Fruit fly (Drosophila melanogaster) whole organism, adult: Measurements from ENCODE around the gene ash1.

Source experiments
- CG11617 ChIP-seq: fragments of 200-800 bp; sonication (Bioruptor generic); optimal IDR thresholded peaks from 2 replicates; lab custom pipeline; 2017; ENCODE audit warnings: mild to moderate bottlenecking, missing biosample characterization, missing genetic modification reagents, missing genetic modification characterization
- CG12768 ChIP-seq: fragments of 200-800 bp; sonication (Bioruptor generic); optimal IDR thresholded peaks from 2 replicates; lab custom pipeline; 2017; ENCODE audit warnings: missing biosample characterization, missing genetic modification characterization, mild to moderate bottlenecking, moderate library complexity, missing genetic modification reagents
- CG14711 ChIP-seq: fragments of 200-800 bp; sonication (Bioruptor generic); optimal IDR thresholded peaks from 2 replicates; lab custom pipeline; 2018; ENCODE audit warnings: missing biosample characterization, mild to moderate bottlenecking, missing genetic modification characterization, moderate library complexity
- CG1620 ChIP-seq: fragments of 200-800 bp; sonication (Bioruptor generic); optimal IDR thresholded peaks from 2 replicates; lab custom pipeline; 2016; ENCODE audit warnings: missing biosample characterization, missing genetic modification characterization
- CG33017 ChIP-seq: fragments of 200-800 bp; sonication (Bioruptor generic); optimal IDR thresholded peaks from 2 replicates; lab custom pipeline; 2018; ENCODE audit warnings: missing biosample characterization, mild to moderate bottlenecking, missing genetic modification characterization, moderate library complexity
- CG5204 ChIP-seq: fragments of 200-800 bp; sonication (Bioruptor generic); optimal IDR thresholded peaks from 2 replicates; lab custom pipeline; 2016; ENCODE audit warnings: missing biosample characterization, missing genetic modification characterization
- CG7045 ChIP-seq: fragments of 200-800 bp; sonication (Bioruptor generic); optimal IDR thresholded peaks from 2 replicates; lab custom pipeline; 2017; ENCODE audit warnings: missing biosample characterization, mild to moderate bottlenecking, missing genetic modification characterization
- CG7101 ChIP-seq: fragments of 200-800 bp; sonication (Bioruptor generic); optimal IDR thresholded peaks from 2 replicates; lab custom pipeline; 2018; ENCODE audit warnings: missing biosample characterization, mild to moderate bottlenecking, missing genetic modification characterization, moderate library complexity
- Clk ChIP-seq: fragments of 200-800 bp; sonication (Bioruptor generic); optimal IDR thresholded peaks from 2 replicates; lab custom pipeline; 2017; ENCODE audit warnings: missing biosample characterization, missing genetic modification characterization
- Crg-1 ChIP-seq: fragments of 200-800 bp; sonication (Bioruptor generic); optimal IDR thresholded peaks from 2 replicates; lab custom pipeline; 2016; ENCODE audit warnings: missing biosample characterization, missing genetic modification characterization
- Hr96 ChIP-seq: fragments of 200-800 bp; sonication (Bioruptor generic); optimal IDR thresholded peaks from 2 replicates; lab custom pipeline; 2016; ENCODE audit warnings: missing biosample characterization, missing genetic modification characterization
- Mnt ChIP-seq: fragments of 200-800 bp; sonication (Bioruptor generic); optimal IDR thresholded peaks from 2 replicates; lab custom pipeline; 2016; ENCODE audit warnings: missing biosample characterization, mild to moderate bottlenecking, missing genetic modification characterization
- bab1 ChIP-seq: fragments of 200-800 bp; sonication (Bioruptor generic); optimal IDR thresholded peaks from 3 replicates; lab custom pipeline; 2019; ENCODE audit warnings: missing biosample characterization, mild to moderate bottlenecking, missing genetic modification characterization, moderate library complexity
- cic ChIP-seq: fragments of 200-800 bp; sonication (Bioruptor generic); optimal IDR thresholded peaks from 2 replicates; lab custom pipeline; 2017; ENCODE audit warnings: missing biosample characterization, mild to moderate bottlenecking, missing genetic modification characterization, moderate library complexity
- cnc ChIP-seq, 2 experiments: fragments of >200 bp; optimal IDR thresholded peaks; 2 replicates each; lab custom pipeline; 2017
- kay ChIP-seq: fragments of 200-800 bp; sonication (Bioruptor generic); peaks from one replicate; lab custom pipeline; 2016; ENCODE audit warnings: missing biosample characterization, missing genetic modification characterization, borderline replicate concordance
- ovo ChIP-seq: fragments of 200-800 bp; sonication (Bioruptor generic); optimal IDR thresholded peaks from 2 replicates; lab custom pipeline; 2016; ENCODE audit warnings: missing biosample characterization, missing genetic modification characterization
- pad ChIP-seq: fragments of 200-800 bp; sonication (Bioruptor generic); optimal IDR thresholded peaks from 3 replicates; lab custom pipeline; 2017; ENCODE audit warnings: missing biosample characterization, missing genetic modification characterization, mild to moderate bottlenecking, moderate library complexity, missing genetic modification reagents
- tj ChIP-seq: fragments of 200-800 bp; sonication (Bioruptor generic); optimal IDR thresholded peaks from 3 replicates; lab custom pipeline; 2017; ENCODE audit warnings: missing biosample characterization, mild to moderate bottlenecking, missing genetic modification characterization, moderate library complexity
- toe ChIP-seq: fragments of 200-800 bp; sonication (Bioruptor generic); optimal IDR thresholded peaks from 2 replicates; lab custom pipeline; 2016; ENCODE audit warnings: missing biosample characterization, missing genetic modification characterization

Gene ash1

dm6 chr3L:19605974-19606497 lies 7.5 kb upstream of the ash1 start, which contains the start of the genes lush and CG9372:
Gene lush (minus strand): TSS chr3L:19606090.
Gene CG9372 (plus strand): TSS chr3L:19606208.
- TF ChIP-seq CG14711 (tag; lab: Kevin White, UChicago) (no peak), Crg-1 (GFP tag; lab: Kevin White, UChicago) (no peak), CG11617 (no peak), cic (GFP tag; lab: Kevin White, UChicago) (peak; percentile 76), kay (GFP tag; lab: Kevin White, UChicago) (peak; percentile 57), CG12768 (peak; percentile 25), CG5204 (GFP tag; lab: Kevin White, UChicago) (no peak), CG33017 (tag; lab: Kevin White, UChicago) (no peak), tj (no peak), ovo (GFP tag; lab: Kevin White, UChicago) (no peak), bab1 (GFP tag; lab: Kevin White, UChicago) (no peak)

dm6 chr3L:19601413-19601812 lies 2.9 kb upstream of the ash1 start, which contains the start of gene CG9368:
Gene CG9368 (plus strand): TSS chr3L:19601633.
- TF ChIP-seq CG12768: no peak
- TF ChIP-seq CG11617: no peak
- TF ChIP-seq Hr96 (GFP tag; lab: Kevin White, UChicago): no peak
- TF ChIP-seq kay (GFP tag; lab: Kevin White, UChicago): no peak
- TF ChIP-seq ovo (GFP tag; lab: Kevin White, UChicago): no peak
- no peak for TF ChIP-seq CG1620 (GFP tag; lab: Kevin White, UChicago)
- no peak for TF ChIP-seq cic (GFP tag; lab: Kevin White, UChicago)
- TF ChIP-seq tj: no peak
- TF ChIP-seq Crg-1 (GFP tag; lab: Kevin White, UChicago): no peak
- TF ChIP-seq CG33017 (tag; lab: Kevin White, UChicago): no peak
- TF ChIP-seq CG7101 (tag; lab: Kevin White, UChicago): no peak
- no peak for TF ChIP-seq bab1 (GFP tag; lab: Kevin White, UChicago)
- no peak for TF ChIP-seq Clk (GFP tag; lab: Kevin White, UChicago)
- no peak for TF ChIP-seq CG5204 (GFP tag; lab: Kevin White, UChicago)
- no peak for TF ChIP-seq pad (GFP tag; lab: Kevin White, UChicago)
- no peak for TF ChIP-seq CG14711 (tag; lab: Kevin White, UChicago)
- TF ChIP-seq toe (GFP tag; lab: Kevin White, UChicago): no peak
- no peak for TF ChIP-seq CG7045

- TF ChIP-seq cic (GFP tag; lab: Kevin White, UChicago) (peak; percentile 98), CG11617 (peak; percentile 100), ovo (GFP tag; lab: Kevin White, UChicago) (peak; percentile 100), cnc (optimal IDR thresholded peaks at IDR 0.05; lab: Kevin White, UChicago) (no peak), tj (peak; percentile 98), CG7101 (tag; lab: Kevin White, UChicago) (peak; percentile 100), pad (GFP tag; lab: Kevin White, UChicago) (peak; percentile 98), CG14711 (tag; lab: Kevin White, UChicago) (peak; percentile 100), Clk (GFP tag; lab: Kevin White, UChicago) (peak; percentile 100), CG12768 (peak; percentile 100), Crg-1 (GFP tag; lab: Kevin White, UChicago) (peak; percentile 100), CG33017 (tag; lab: Kevin White, UChicago) (peak; percentile 100), CG5204 (GFP tag; lab: Kevin White, UChicago) (peak; percentile 100), toe (GFP tag; lab: Kevin White, UChicago) (peak; percentile 100), Hr96 (GFP tag; lab: Kevin White, UChicago) (peak; percentile 100), Mnt (GFP tag; lab: Kevin White, UChicago) (peak; percentile 100), CG7045 (peak; percentile 100), CG1620 (GFP tag; lab: Kevin White, UChicago) (peak; percentile 100), bab1 (GFP tag; lab: Kevin White, UChicago) (peak; percentile 100), kay (GFP tag; lab: Kevin White, UChicago) (peak; percentile 100)
Measured at dm6 chr3L:19590422-19590821, 8.1 kb downstream of the ash1 start, which contains the start of gene CG14100. Gene CG14100 (minus strand): TSS chr3L:19590524.

- no peak for TF ChIP-seq CG7045
- no peak for TF ChIP-seq pad (GFP tag; lab: Kevin White, UChicago)
- peak; percentile 45 for TF ChIP-seq Mnt (GFP tag; lab: Kevin White, UChicago)
- TF ChIP-seq cic (GFP tag; lab: Kevin White, UChicago): no peak
- TF ChIP-seq kay (GFP tag; lab: Kevin White, UChicago): no peak
- peak; percentile 14 for TF ChIP-seq CG1620 (GFP tag; lab: Kevin White, UChicago)
- no peak for TF ChIP-seq CG14711 (tag; lab: Kevin White, UChicago)
- peak; percentile 28 for TF ChIP-seq tj
- TF ChIP-seq CG11617: peak; percentile 15
- TF ChIP-seq CG7101 (tag; lab: Kevin White, UChicago): peak; percentile 33
- no peak for TF ChIP-seq Clk (GFP tag; lab: Kevin White, UChicago)
- TF ChIP-seq toe (GFP tag; lab: Kevin White, UChicago): peak; percentile 10
- TF ChIP-seq Crg-1 (GFP tag; lab: Kevin White, UChicago): no peak
- TF ChIP-seq CG5204 (GFP tag; lab: Kevin White, UChicago): peak; percentile 38
- TF ChIP-seq cnc (optimal IDR thresholded peaks at IDR 0.05; lab: Kevin White, UChicago): no peak
- peak; percentile 72 for TF ChIP-seq bab1 (GFP tag; lab: Kevin White, UChicago)
- TF ChIP-seq ovo (GFP tag; lab: Kevin White, UChicago): no peak
- TF ChIP-seq CG33017 (tag; lab: Kevin White, UChicago): peak; percentile 46
- TF ChIP-seq CG12768: no peak
- TF ChIP-seq Hr96 (GFP tag; lab: Kevin White, UChicago): no peak
Measured at dm6 chr3L:19585979-19586378, 12.6 kb downstream of the ash1 start, which contains the start of the genes CG9231 and CG9330. Gene CG9231 (minus strand): TSS chr3L:19586003. Gene CG9330 (plus strand): TSS chr3L:19586253.

dm6 chr3L:19584369-19584915 lies 14.1 kb downstream of the ash1 start, which contains the start of gene Shal:
Gene Shal (minus strand): TSS chr3L:19584568.
- no peak for TF ChIP-seq Crg-1 (GFP tag; lab: Kevin White, UChicago)
- TF ChIP-seq bab1 (GFP tag; lab: Kevin White, UChicago): no peak
- TF ChIP-seq CG7101 (tag; lab: Kevin White, UChicago): no peak
- no peak for TF ChIP-seq Clk (GFP tag; lab: Kevin White, UChicago)
- TF ChIP-seq CG11617: no peak
- TF ChIP-seq tj: no peak
- TF ChIP-seq ovo (GFP tag; lab: Kevin White, UChicago): no peak
- no peak for TF ChIP-seq kay (GFP tag; lab: Kevin White, UChicago)
- no peak for TF ChIP-seq CG5204 (GFP tag; lab: Kevin White, UChicago)
- no peak for TF ChIP-seq toe (GFP tag; lab: Kevin White, UChicago)
- no peak for TF ChIP-seq Mnt (GFP tag; lab: Kevin White, UChicago)
- TF ChIP-seq cic (GFP tag; lab: Kevin White, UChicago): no peak
- TF ChIP-seq Hr96 (GFP tag; lab: Kevin White, UChicago): no peak
- TF ChIP-seq CG1620 (GFP tag; lab: Kevin White, UChicago): no peak
- no peak for TF ChIP-seq CG14711 (tag; lab: Kevin White, UChicago)
- no peak for TF ChIP-seq CG12768
